Worm (Caenorhabditis elegans) whole organism, L3 larva: ENCODE measurements around the gene fozi-1.

Source experiments
- ZK546.5 ChIP-seq: sonication (generic microtip); optimal IDR thresholded peaks from 2 replicates; lab custom pipeline; 2017; ENCODE audit warnings: missing biosample characterization, missing genetic modification characterization
- aly-2 ChIP-seq: fragments of 150-350 bp; optimal IDR thresholded peaks from 2 replicates; lab custom pipeline; 2014; ENCODE audit warnings: missing biosample characterization, missing genetic modification characterization
- ama-1 ChIP-seq: fragments of 150-350 bp; optimal IDR thresholded peaks from 2 replicates; lab custom pipeline; 2018
- ceh-28 ChIP-seq: fragments of 150-350 bp; optimal IDR thresholded peaks from 2 replicates; lab custom pipeline; 2014; ENCODE audit warnings: missing biosample characterization, missing genetic modification reagents, missing genetic modification characterization
- ceh-82 ChIP-seq: fragments of 150-350 bp; optimal IDR thresholded peaks from 2 replicates; lab custom pipeline; 2014; ENCODE audit warnings: missing biosample characterization, missing genetic modification characterization
- ceh-9 ChIP-seq: sonication (generic microtip); optimal IDR thresholded peaks from 2 replicates; lab custom pipeline; 2018; ENCODE audit warnings: missing biosample characterization, missing genetic modification characterization
- daf-12 ChIP-seq: fragments of 150-350 bp; optimal IDR thresholded peaks from 2 replicates; lab custom pipeline; 2014; ENCODE audit warnings: missing biosample characterization, missing genetic modification reagents, missing genetic modification characterization
- egl-27 ChIP-seq: sonication (generic microtip); optimal IDR thresholded peaks from 4 replicates; lab custom pipeline; 2017; ENCODE audit warnings: missing biosample characterization, missing genetic modification reagents, missing genetic modification characterization
- egl-5 ChIP-seq: fragments of 150-350 bp; optimal IDR thresholded peaks from 2 replicates; lab custom pipeline; 2017; ENCODE audit warnings: missing biosample characterization, missing genetic modification reagents, missing genetic modification characterization, inconsistent platforms
- elt-1 ChIP-seq: fragments of 150-350 bp; optimal IDR thresholded peaks from 2 replicates; lab custom pipeline; 2014; ENCODE audit warnings: missing biosample characterization, missing genetic modification characterization
- elt-2 ChIP-seq: sonication (generic microtip); optimal IDR thresholded peaks from 2 replicates; lab custom pipeline; 2016; ENCODE audit warnings: missing genetic modification reagents, mild to moderate bottlenecking, missing genetic modification characterization, missing compliant biosample characterization
- elt-3 ChIP-seq, 3 experiments: fragments of 150-350 bp in 1 of 3; sonication (generic microtip) in 2 of 3; optimal IDR thresholded peaks; 2 replicates in 2 of 3; 4 replicates in 1 of 3; lab custom pipeline; 2014 to 2017; ENCODE audit warnings: missing biosample characterization in 3 of 3, missing genetic modification characterization in 3 of 3
- eor-1 ChIP-seq, 2 experiments: fragments of 150-350 bp; optimal IDR thresholded peaks; 2 replicates each; lab custom pipeline; 2014 to 2018; ENCODE audit warnings: missing biosample characterization in 2 of 2, missing genetic modification characterization in 2 of 2
- fkh-10 ChIP-seq: sonication (generic microtip); optimal IDR thresholded peaks from 2 replicates; lab custom pipeline; 2017; ENCODE audit warnings: missing biosample characterization, missing genetic modification reagents, missing genetic modification characterization
- fkh-2 ChIP-seq: fragments of 150-350 bp; optimal IDR thresholded peaks from 2 replicates; lab custom pipeline; 2014; ENCODE audit warnings: missing biosample characterization, missing genetic modification reagents, missing genetic modification characterization
- hmg-11 ChIP-seq: sonication (generic microtip); optimal IDR thresholded peaks from 2 replicates; lab custom pipeline; 2016; ENCODE audit warnings: missing genetic modification characterization, missing compliant biosample characterization
- jun-1 ChIP-seq: fragments of 150-350 bp; optimal IDR thresholded peaks from 2 replicates; lab custom pipeline; 2014; ENCODE audit warnings: missing biosample characterization, missing genetic modification reagents, missing genetic modification characterization
- lin-15B ChIP-seq: fragments of 150-350 bp; optimal IDR thresholded peaks from 2 replicates; lab custom pipeline; 2014; ENCODE audit warnings: missing biosample characterization, missing genetic modification characterization
- lin-39 ChIP-seq: fragments of 150-350 bp; optimal IDR thresholded peaks from 2 replicates; lab custom pipeline; 2018; ENCODE audit warnings: missing biosample characterization, missing genetic modification reagents, missing genetic modification characterization
- lsy-12 ChIP-seq: sonication (generic microtip); optimal IDR thresholded peaks from 2 replicates; lab custom pipeline; 2016; ENCODE audit warnings: mild to moderate bottlenecking, missing genetic modification characterization, missing compliant biosample characterization
- mdl-1 ChIP-seq: fragments of 150-350 bp; optimal IDR thresholded peaks from 2 replicates; lab custom pipeline; 2014; ENCODE audit warnings: missing biosample characterization, missing genetic modification characterization
- mml-1 ChIP-seq: fragments of 150-350 bp; sonication (generic microtip); optimal IDR thresholded peaks from 3 replicates; lab custom pipeline; 2014; ENCODE audit warnings: missing biosample characterization, missing genetic modification characterization
- nfya-1 ChIP-seq: sonication (generic microtip); optimal IDR thresholded peaks from 2 replicates; lab custom pipeline; 2017; ENCODE audit warnings: missing genetic modification characterization, mild to moderate bottlenecking, missing compliant biosample characterization, antibody characterized with exemption, moderate library complexity; ENCODE audit not compliant: insufficient read depth
- nhr-23 ChIP-seq: fragments of 150-350 bp; optimal IDR thresholded peaks from 2 replicates; lab custom pipeline; 2014; ENCODE audit warnings: missing biosample characterization, missing genetic modification reagents, missing genetic modification characterization
- nhr-237 ChIP-seq: fragments of 150-350 bp; optimal IDR thresholded peaks from 2 replicates; lab custom pipeline; 2014; ENCODE audit warnings: missing biosample characterization, missing genetic modification characterization
- nhr-25 ChIP-seq: sonication (generic microtip); optimal IDR thresholded peaks from 2 replicates; lab custom pipeline; 2017; ENCODE audit warnings: missing biosample characterization, missing genetic modification characterization
- nhr-43 ChIP-seq: sonication (generic microtip); optimal IDR thresholded peaks from 2 replicates; lab custom pipeline; 2016; ENCODE audit warnings: mild to moderate bottlenecking, missing genetic modification characterization, missing compliant biosample characterization; ENCODE audit not compliant: poor library complexity, severe bottlenecking
- nhr-76 ChIP-seq: fragments of 150-350 bp; sonication (generic microtip); optimal IDR thresholded peaks from 5 replicates; lab custom pipeline; 2014; ENCODE audit warnings: missing biosample characterization, missing genetic modification characterization
- nhr-77 ChIP-seq: fragments of 150-350 bp; optimal IDR thresholded peaks from 2 replicates; lab custom pipeline; 2014; ENCODE audit warnings: missing biosample characterization, missing genetic modification characterization
- pha-4 ChIP-seq: fragments of 150-350 bp; optimal IDR thresholded peaks from 2 replicates; lab custom pipeline; 2014; ENCODE audit warnings: missing biosample characterization, missing genetic modification reagents, missing genetic modification characterization
- pqm-1 ChIP-seq: fragments of 150-350 bp; optimal IDR thresholded peaks from 2 replicates; lab custom pipeline; 2017; ENCODE audit warnings: missing biosample characterization, missing genetic modification characterization, inconsistent platforms
- sea-2 ChIP-seq: fragments of 150-350 bp; sonication (generic microtip); optimal IDR thresholded peaks from 4 replicates; lab custom pipeline; 2014; ENCODE audit warnings: missing biosample characterization, missing genetic modification reagents, missing genetic modification characterization
- skn-1 ChIP-seq: fragments of 150-350 bp; optimal IDR thresholded peaks from 2 replicates; lab custom pipeline; 2014; ENCODE audit warnings: missing biosample characterization, missing genetic modification characterization
- unc-62 ChIP-seq: fragments of 150-350 bp; sonication (generic microtip); optimal IDR thresholded peaks from 4 replicates; lab custom pipeline; 2014; ENCODE audit warnings: missing biosample characterization, missing genetic modification reagents, missing genetic modification characterization
- zag-1 ChIP-seq: fragments of 150-350 bp; optimal IDR thresholded peaks from 2 replicates; lab custom pipeline; 2014; ENCODE audit warnings: missing biosample characterization, missing genetic modification characterization
- ztf-11 ChIP-seq: fragments of 150-350 bp; optimal IDR thresholded peaks from 2 replicates; lab custom pipeline; 2014; ENCODE audit warnings: missing biosample characterization, missing genetic modification characterization
- ztf-4 ChIP-seq: fragments of 150-350 bp; optimal IDR thresholded peaks from 2 replicates; lab custom pipeline; 2014; ENCODE audit warnings: missing biosample characterization, missing genetic modification characterization

The fozi-1 gene

DNA sequence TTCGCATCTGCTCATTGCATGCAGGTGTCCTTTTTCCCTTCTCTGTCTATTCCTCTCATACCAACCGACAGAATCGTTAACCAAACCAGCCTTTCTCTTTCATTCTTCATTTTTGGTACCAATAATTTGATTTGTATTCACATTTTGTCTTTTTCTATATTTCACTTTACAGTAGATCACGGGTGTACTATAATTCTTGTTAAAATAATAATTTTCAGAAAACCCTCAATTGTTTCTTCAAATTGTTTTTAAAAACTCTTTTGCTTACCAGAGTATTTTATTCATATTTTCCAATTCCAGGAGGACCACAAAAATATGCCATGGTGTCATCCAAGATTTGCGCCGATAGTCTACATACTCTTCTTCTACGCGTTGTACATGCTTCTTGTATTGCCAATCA is 30.9 kb upstream of the fozi-1 start, which contains the start of gene T02C1.2:
TSS of gene T02C1.2 (plus strand) at position 301 of the 400 bp plus-strand sequence.
- TF ChIP-seq aly-2 (tag; lab: Kevin White, UChicago) (no peak), eor-1 (tag; optimal IDR thresholded peaks at IDR 0.05; lab: Kevin White, UChicago) (no peak), lsy-12 (no peak), unc-62 (GFP tag; lab: Kevin White, UChicago) (no peak), ceh-9 (tag; lab: Kevin White, UChicago) (no peak), ama-1 (lab: Kevin White, UChicago) (no peak), hmg-11 (tag; lab: Kevin White, UChicago) (no peak), elt-3 (tag; optimal IDR thresholded peaks at IDR 0.05; lab: Kevin White, UChicago) (no peak)

DNA sequence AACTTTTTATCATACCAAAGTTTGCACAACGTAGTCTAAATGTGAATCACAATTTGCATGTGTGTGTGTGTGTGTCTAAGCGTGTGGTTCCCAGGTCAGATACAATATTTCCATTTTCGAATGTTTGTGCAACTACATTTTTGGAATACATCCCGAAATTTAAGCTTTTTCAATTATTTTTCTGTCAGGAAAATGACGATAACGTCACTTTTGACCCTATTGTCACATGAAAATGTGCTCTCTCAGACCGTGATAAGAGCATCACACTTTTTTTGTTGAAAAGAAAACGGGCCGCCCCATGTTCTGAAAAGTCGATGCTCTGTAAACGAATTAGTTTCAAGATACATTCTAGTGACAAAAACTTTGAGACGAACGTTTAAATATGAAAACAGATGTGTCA is 26.6 kb upstream of the fozi-1 start:
- TF ChIP-seq ztf-4 (no peak), sea-2 (GFP tag; lab: Kevin White, UChicago) (no peak), ZK546.5 (tag; lab: Kevin White, UChicago) (no peak), mml-1 (tag; lab: Kevin White, UChicago) (no peak), zag-1 (no peak), jun-1 (tag; lab: Kevin White, UChicago) (peak; percentile 26), nhr-23 (tag; lab: Kevin White, UChicago) (no peak), pqm-1 (peak; percentile 51), elt-2 (peak; percentile 81), mdl-1 (tag; lab: Kevin White, UChicago) (no peak), pha-4 (no peak), lin-15B (tag; lab: Kevin White, UChicago) (no peak), nhr-43 (no peak)

ce11 chrIII:9255801-9256200 is 25.8 kb upstream of the fozi-1 start:
- peak; percentile 83 for TF ChIP-seq elt-2
- no peak for TF ChIP-seq lin-15B (tag; lab: Kevin White, UChicago)
- TF ChIP-seq ceh-82, result no peak
- TF ChIP-seq pha-4, result peak; percentile 15
- no peak for TF ChIP-seq egl-5 (tag; lab: Kevin White, UChicago)
- TF ChIP-seq hmg-11 (tag; lab: Kevin White, UChicago), result no peak
- TF ChIP-seq ceh-28 (tag; lab: Kevin White, UChicago), result no peak
- no peak for TF ChIP-seq skn-1 (tag; lab: Kevin White, UChicago)
- no peak for TF ChIP-seq nfya-1 (tag; lab: Kevin White, UChicago)
- TF ChIP-seq pqm-1, result peak; percentile 72
- TF ChIP-seq, all 47 proteins: peak for 3

- TF ChIP-seq elt-1 (tag; lab: Kevin White, UChicago) (no peak), nhr-25 (tag; lab: Kevin White, UChicago) (no peak), fkh-2 (tag; lab: Kevin White, UChicago) (no peak), daf-12 (no peak), nhr-43 (no peak), lin-15B (tag; lab: Kevin White, UChicago) (no peak), eor-1 (tag; optimal IDR thresholded peaks at IDR 0.05; lab: Kevin White, UChicago) (no peak), ceh-28 (tag; lab: Kevin White, UChicago) (no peak), nhr-237 (tag; lab: Kevin White, UChicago) (no peak), ama-1 (lab: Kevin White, UChicago) (no peak), pqm-1 (no peak)
Measured at ce11 chrIII:9256961-9257360, 24.6 kb upstream of the fozi-1 start, which contains the start of gene M01A8.1. M01A8.1 (plus strand) TSS chrIII:9257261.

- TF ChIP-seq elt-2 (peak; percentile 46), eor-1 (tag; optimal IDR thresholded peaks at IDR 0.05; lab: Kevin White, UChicago) (no peak)
Measured at ce11 chrIII:9258510-9258909, 23.1 kb upstream of the fozi-1 start.

DNA sequence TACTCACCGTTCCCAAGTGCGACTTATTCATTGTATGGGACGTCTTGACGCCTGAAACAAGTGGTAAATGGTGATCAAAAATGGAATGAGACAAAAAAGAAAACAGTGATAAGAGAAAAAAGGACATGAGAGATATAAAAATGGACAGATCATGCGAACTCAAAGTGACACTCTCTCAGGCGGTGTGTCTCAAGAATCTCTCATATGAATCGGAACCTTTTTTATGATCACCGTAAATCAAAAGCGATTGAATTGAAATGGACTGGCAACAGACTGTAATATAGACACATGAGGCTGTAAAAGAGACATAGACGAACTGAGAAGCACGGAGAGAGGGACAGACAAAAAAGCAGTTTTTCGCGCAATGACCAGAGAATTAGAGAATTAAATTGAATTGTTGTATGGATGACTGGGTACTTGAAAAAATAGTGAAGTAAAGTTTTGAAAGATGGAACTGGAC is 12.5 kb upstream of the fozi-1 start, which contains the start of gene clip-1:
TSS of gene clip-1 (minus strand) at position 51 of the 460 bp plus-strand sequence.
- TF ChIP-seq nhr-25 (tag; lab: Kevin White, UChicago) (peak; percentile 53), ztf-4 (no peak), pha-4 (peak; percentile 36), nhr-76 (tag; lab: Kevin White, UChicago) (no peak), fkh-10 (GFP tag; lab: Kevin White, UChicago) (no peak), nfya-1 (tag; lab: Kevin White, UChicago) (peak; percentile 6), nhr-43 (peak; percentile 23), ztf-11 (tag; lab: Kevin White, UChicago) (no peak), lsy-12 (no peak), ceh-28 (tag; lab: Kevin White, UChicago) (no peak), nhr-23 (tag; lab: Kevin White, UChicago) (peak; percentile 24), elt-2 (peak; percentile 15), lin-39 (no peak), egl-27 (tag; lab: Kevin White, UChicago) (no peak), lin-15B (tag; lab: Kevin White, UChicago) (no peak), nhr-77 (no peak)
